Fruit fly (Drosophila melanogaster) whole organism, embryonic: Measurements from ENCODE around the gene CG33791.

Experiments
- B-H1 ChIP-seq: fragments of 200-800 bp; sonication (Bioruptor generic); IDR thresholded peaks from 3 replicates; pipeline ENCODE4 v1.3.6; 2022; ENCODE audit warnings: missing biosample characterization, missing genetic modification characterization
- CG11560 ChIP-seq: fragments of 200-800 bp; sonication (Bioruptor generic); IDR thresholded peaks from 3 replicates; pipeline ENCODE4 v1.3.6; 2022; ENCODE audit warnings: missing biosample characterization, missing genetic modification characterization
- CG12744 ChIP-seq: fragments of 200-800 bp; sonication (Bioruptor generic); optimal IDR thresholded peaks from 2 replicates; lab custom pipeline; 2016; ENCODE audit warnings: missing biosample characterization, missing genetic modification characterization
- CG12769 ChIP-seq: fragments of 200-800 bp; sonication (Bioruptor generic); optimal IDR thresholded peaks from 2 replicates; lab custom pipeline; 2019; ENCODE audit warnings: missing biosample characterization, mild to moderate bottlenecking, missing genetic modification characterization, moderate library complexity
- CG14860 ChIP-seq: fragments of 200-800 bp; sonication (Bioruptor generic); IDR thresholded peaks from 3 replicates; pipeline ENCODE4 v1.3.6; 2022; ENCODE audit warnings: missing biosample characterization, missing genetic modification characterization; ENCODE audit not compliant: partially characterized antibody
- CG17361 ChIP-seq: fragments of 200-800 bp; sonication (Bioruptor generic); IDR thresholded peaks from 3 replicates; pipeline ENCODE4 v1.3.6; 2022; ENCODE audit warnings: missing biosample characterization, missing genetic modification characterization
- CG18619 ChIP-seq: fragments of 200-800 bp; sonication (Bioruptor generic); optimal IDR thresholded peaks from 3 replicates; lab custom pipeline; 2017; ENCODE audit warnings: missing biosample characterization, mild to moderate bottlenecking, missing genetic modification characterization
- CG31365 ChIP-seq: fragments of 200-800 bp; sonication (Bioruptor generic); optimal IDR thresholded peaks from 2 replicates; lab custom pipeline; 2018; ENCODE audit warnings: missing biosample characterization, mild to moderate bottlenecking, missing genetic modification characterization
- CG3726 ChIP-seq: fragments of 200-800 bp; sonication (Bioruptor generic); IDR thresholded peaks from 3 replicates; pipeline ENCODE4, ENCODE4 v1.3.6; 2022; ENCODE audit warnings: missing biosample characterization, missing genetic modification characterization
- CG3847 ChIP-seq: fragments of 200-800 bp; sonication (Bioruptor generic); IDR thresholded peaks from 2 replicates; pipeline ENCODE4 v1.3.6; 2022; ENCODE audit warnings: missing biosample characterization, missing genetic modification characterization
- CG43689 ChIP-seq: fragments of 200-800 bp; sonication (Bioruptor generic); IDR thresholded peaks from 2 replicates; pipeline ENCODE4 v1.3.6; 2022; ENCODE audit warnings: missing biosample characterization, missing genetic modification characterization
- CG8290 ChIP-seq, 3 experiments: fragments of 200-800 bp; sonication (Bioruptor generic); optimal IDR thresholded peaks; 2 replicates each; lab custom pipeline; 2016 to 2019; ENCODE audit warnings: missing biosample characterization in 3 of 3, missing genetic modification characterization in 3 of 3, mild to moderate bottlenecking in 2 of 3, moderate library complexity in 1 of 3
- CG8765 ChIP-seq: fragments of 200-800 bp; sonication (Bioruptor generic); IDR thresholded peaks from 2 replicates; pipeline ENCODE4 v1.3.6; 2022; ENCODE audit warnings: missing biosample characterization, missing genetic modification characterization
- CG9727 ChIP-seq: fragments of 200-800 bp; sonication (Bioruptor generic); optimal IDR thresholded peaks from 3 replicates; lab custom pipeline; 2017; ENCODE audit warnings: missing biosample characterization, mild to moderate bottlenecking, missing genetic modification characterization
- CoRest ChIP-seq: fragments of 200-800 bp; sonication (Bioruptor generic); optimal IDR thresholded peaks from 3 replicates; lab custom pipeline; 2018; ENCODE audit warnings: missing biosample characterization, mild to moderate bottlenecking, missing genetic modification characterization, moderate library complexity
- D19A ChIP-seq: fragments of 200-800 bp; optimal IDR thresholded peaks from 3 replicates; lab custom pipeline; 2019; ENCODE audit warnings: missing biosample characterization, mild to moderate bottlenecking, missing genetic modification characterization, moderate library complexity
- Dref ChIP-seq: fragments of 200-800 bp; sonication (Bioruptor generic); IDR thresholded peaks from 2 replicates; pipeline ENCODE4 v1.3.6; 2022; ENCODE audit warnings: missing biosample characterization, missing genetic modification characterization
- Gug ChIP-seq: fragments of 200-800 bp; sonication (Bioruptor generic); IDR thresholded peaks from 4 replicates; pipeline ENCODE4 v1.3.6; 2022; ENCODE audit warnings: missing biosample characterization, missing genetic modification characterization
- HmgD ChIP-seq: fragments of 200-800 bp; sonication (Bioruptor generic); optimal IDR thresholded peaks from 3 replicates; lab custom pipeline; 2016; ENCODE audit warnings: missing biosample characterization, missing genetic modification characterization
- Hmx ChIP-seq: fragments of 200-800 bp; sonication (Bioruptor generic); optimal IDR thresholded peaks from 2 replicates; lab custom pipeline; 2016; ENCODE audit warnings: missing biosample characterization, missing genetic modification characterization
- Hr39 ChIP-seq: fragments of >200 bp; optimal IDR thresholded peaks from 2 replicates; lab custom pipeline; 2017
- Oaz ChIP-seq: fragments of 200-800 bp; sonication (Bioruptor generic); IDR thresholded peaks from 2 replicates; pipeline ENCODE4 v1.3.6; 2022; ENCODE audit warnings: missing biosample characterization, missing genetic modification characterization
- PHDP ChIP-seq: fragments of 200-800 bp; sonication (Bioruptor generic); optimal IDR thresholded peaks from 3 replicates; lab custom pipeline; 2018; ENCODE audit warnings: missing biosample characterization, mild to moderate bottlenecking, missing genetic modification characterization, moderate library complexity
- Ravus ChIP-seq: fragments of 200-800 bp; sonication (Bioruptor generic); IDR thresholded peaks from 2 replicates; pipeline ENCODE4 v1.3.6; 2022; ENCODE audit warnings: missing biosample characterization, missing genetic modification characterization
- Sin3A ChIP-seq: fragments of >200 bp; optimal IDR thresholded peaks from 2 replicates; lab custom pipeline; 2018
- Sox100B ChIP-seq: fragments of 200-800 bp; sonication (Bioruptor generic); optimal IDR thresholded peaks from 3 replicates; lab custom pipeline; 2018; ENCODE audit warnings: missing biosample characterization, mild to moderate bottlenecking, missing genetic modification characterization
- Sry-δ ChIP-seq: fragments of 200-800 bp; sonication (Bioruptor generic); optimal IDR thresholded peaks from 2 replicates; lab custom pipeline; 2016; ENCODE audit warnings: missing biosample characterization, missing genetic modification characterization
- ab ChIP-seq: fragments of 200-800 bp; sonication (Bioruptor generic); optimal IDR thresholded peaks from 2 replicates; lab custom pipeline; 2016; ENCODE audit warnings: missing biosample characterization, missing genetic modification characterization
- bab2 ChIP-seq: fragments of 200-800 bp; sonication (Bioruptor generic); optimal IDR thresholded peaks from 2 replicates; lab custom pipeline; 2016; ENCODE audit warnings: missing biosample characterization, missing genetic modification characterization
- caup ChIP-seq: fragments of 200-800 bp; sonication (Bioruptor generic); optimal IDR thresholded peaks from 3 replicates; lab custom pipeline; 2017; ENCODE audit warnings: missing biosample characterization, mild to moderate bottlenecking, missing genetic modification characterization, moderate library complexity; ENCODE audit not compliant: severe bottlenecking
- cwo ChIP-seq: fragments of 200-800 bp; sonication (Bioruptor generic); optimal IDR thresholded peaks from 3 replicates; lab custom pipeline; 2017; ENCODE audit warnings: missing biosample characterization, missing genetic modification characterization, mild to moderate bottlenecking, moderate library complexity, missing genetic modification reagents
- dpn ChIP-seq, 2 experiments: fragments of 200-800 bp; sonication (Bioruptor generic); optimal IDR thresholded peaks; 3 replicates each; lab custom pipeline; 2016; ENCODE audit warnings: missing biosample characterization in 2 of 2, missing genetic modification characterization in 2 of 2
- fd102C ChIP-seq: fragments of 200-800 bp; sonication (Bioruptor generic); optimal IDR thresholded peaks from 2 replicates; lab custom pipeline; 2018; ENCODE audit warnings: missing biosample characterization, mild to moderate bottlenecking, missing genetic modification characterization, moderate library complexity
- gfzf ChIP-seq: fragments of 200-800 bp; sonication (Bioruptor generic); optimal IDR thresholded peaks from 2 replicates; lab custom pipeline; 2016; ENCODE audit warnings: missing biosample characterization, mild to moderate bottlenecking, missing genetic modification characterization, moderate library complexity
- hbn ChIP-seq: fragments of 200-800 bp; sonication (Bioruptor generic); IDR thresholded peaks from 2 replicates; pipeline ENCODE4 v1.3.6; 2022; ENCODE audit warnings: missing biosample characterization, missing genetic modification characterization; ENCODE audit not compliant: partially characterized antibody
- jigr1 ChIP-seq: fragments of 200-800 bp; sonication (Bioruptor generic); IDR thresholded peaks from 3 replicates; pipeline ENCODE4 v1.3.6; 2022; ENCODE audit warnings: missing biosample characterization, missing genetic modification characterization
- kah ChIP-seq: fragments of 200-800 bp; sonication (Bioruptor generic); optimal IDR thresholded peaks from 2 replicates; lab custom pipeline; 2018; ENCODE audit warnings: missing biosample characterization, mild to moderate bottlenecking, missing genetic modification characterization
- lbe ChIP-seq: fragments of 200-800 bp; sonication (Bioruptor generic); optimal IDR thresholded peaks from 2 replicates; lab custom pipeline; 2016; ENCODE audit warnings: missing biosample characterization, mild to moderate bottlenecking, missing genetic modification characterization
- oc ChIP-seq: fragments of 200-800 bp; sonication (Bioruptor generic); optimal IDR thresholded peaks from 2 replicates; lab custom pipeline; 2018; ENCODE audit warnings: missing biosample characterization, mild to moderate bottlenecking, missing genetic modification characterization, moderate library complexity
- odd ChIP-seq: fragments of 200-800 bp; sonication (Bioruptor generic); optimal IDR thresholded peaks from 2 replicates; lab custom pipeline; 2017; ENCODE audit warnings: missing biosample characterization, mild to moderate bottlenecking, missing genetic modification characterization
- sc ChIP-seq, 3 experiments: fragments of >200 bp in 2 of 3; fragments of 200-800 bp in 1 of 3; sonication (Bioruptor generic) in 1 of 3; optimal IDR thresholded peaks; 2 replicates in 2 of 3; 3 replicates in 1 of 3; lab custom pipeline; 2017; ENCODE audit warnings: mild to moderate bottlenecking in 1 of 3, missing biosample characterization in 1 of 3, missing genetic modification characterization in 1 of 3, missing genetic modification reagents in 1 of 3
- sim ChIP-seq: fragments of 200-800 bp; sonication (Bioruptor generic); IDR thresholded peaks from 2 replicates; pipeline ENCODE4 v1.3.6; 2022; ENCODE audit warnings: missing biosample characterization, missing genetic modification characterization
- sima ChIP-seq: fragments of 200-800 bp; sonication (Bioruptor generic); optimal IDR thresholded peaks from 2 replicates; lab custom pipeline; 2016; ENCODE audit warnings: missing biosample characterization, missing genetic modification characterization
- sisA ChIP-seq: fragments of 200-800 bp; sonication (Bioruptor generic); IDR thresholded peaks from 2 replicates; pipeline ENCODE4 v1.3.6; 2022; ENCODE audit warnings: missing biosample characterization, missing genetic modification characterization
- slou ChIP-seq: fragments of 200-800 bp; sonication (Bioruptor generic); optimal IDR thresholded peaks from 3 replicates; lab custom pipeline; 2016; ENCODE audit warnings: missing biosample characterization, missing genetic modification characterization
- sna ChIP-seq: fragments of 200-800 bp; sonication (Bioruptor generic); IDR thresholded peaks from 2 replicates; pipeline ENCODE4 v1.3.6; 2022; ENCODE audit warnings: missing biosample characterization, missing genetic modification characterization; ENCODE audit not compliant: partially characterized antibody
- tin ChIP-seq: fragments of 200-800 bp; sonication (Bioruptor generic); optimal IDR thresholded peaks from 3 replicates; lab custom pipeline; 2016; ENCODE audit warnings: missing biosample characterization, missing genetic modification characterization
- tll ChIP-seq, 2 experiments: fragments of 200-800 bp in 1 of 2; fragments of >200 bp in 1 of 2; sonication (Bioruptor generic) in 1 of 2; optimal IDR thresholded peaks; 2 replicates each; lab custom pipeline; 2017 to 2019; ENCODE audit warnings: missing biosample characterization in 2 of 2, missing genetic modification characterization in 2 of 2, mild to moderate bottlenecking in 1 of 2, moderate library complexity in 1 of 2
- z ChIP-seq: fragments of 200-800 bp; sonication (Bioruptor generic); IDR thresholded peaks from 3 replicates; pipeline ENCODE4 v1.3.6; 2022; ENCODE audit warnings: missing biosample characterization, missing genetic modification characterization
- zfh2 ChIP-seq: fragments of 200-800 bp; sonication (Bioruptor generic); optimal IDR thresholded peaks from 2 replicates; lab custom pipeline; 2016; ENCODE audit warnings: missing biosample characterization, missing genetic modification characterization

The CG33791 gene

DNA sequence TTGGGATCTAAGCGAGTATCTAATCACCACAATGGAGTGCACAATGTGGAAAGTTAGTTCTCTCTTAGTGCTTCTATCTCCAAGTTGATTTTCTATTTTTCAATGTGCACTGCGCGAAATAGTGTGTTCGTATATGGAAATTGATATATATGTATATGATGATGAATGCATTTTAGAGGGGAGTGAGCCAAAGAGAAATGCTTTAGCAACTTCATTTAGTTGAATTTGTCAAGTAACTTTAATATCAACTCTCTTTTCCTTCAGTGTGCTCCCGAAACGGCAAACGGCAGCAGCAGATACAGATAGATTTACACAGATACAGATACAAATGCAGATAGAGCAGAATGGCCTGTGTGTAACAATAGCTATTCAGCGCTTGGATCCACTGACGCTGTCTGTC lies 18.8 kb upstream of the CG33791 start (continued):
- no peak for TF ChIP-seq Hmx
- TF ChIP-seq Hr39 (lab: Kevin White, UChicago), result no peak
- no peak for TF ChIP-seq Sox100B (GFP tag; lab: Kevin White, UChicago)
- TF ChIP-seq Dref (GFP tag; lab: Robert Waterston, UW), result no peak
- peak; percentile 55; the same call in 1 of the 3 replicates for TF ChIP-seq CG3726 (GFP tag; lab: Robert Waterston, UW)
- TF ChIP-seq sima (GFP tag; lab: Kevin White, UChicago), result no peak
- TF ChIP-seq slou (GFP tag; lab: Kevin White, UChicago), result no peak
- TF ChIP-seq jigr1, result no peak
- peak; percentile 70 for TF ChIP-seq CG12769
- no peak for TF ChIP-seq tll (GFP tag; optimal IDR thresholded peaks at IDR 0.05; lab: Kevin White, UChicago)
- TF ChIP-seq oc (tag; lab: Kevin White, UChicago), result peak; percentile 59
- no peak for TF ChIP-seq zfh2
- TF ChIP-seq HmgD, result no peak
- peak; percentile 38 for TF ChIP-seq CG18619 (GFP tag; lab: Kevin White, UChicago)
- TF ChIP-seq Sry-δ (GFP tag; lab: Kevin White, UChicago), result no peak
- no peak for TF ChIP-seq hbn (GFP tag; lab: Robert Waterston, UW)
- peak; percentile 25 for TF ChIP-seq odd (GFP tag; lab: Kevin White, UChicago)
- TF ChIP-seq sna, result no peak
- no peak for TF ChIP-seq CG11560 (tag; lab: Robert Waterston, UW)
- no peak for TF ChIP-seq CG14860 (GFP tag; lab: Robert Waterston, UW)
- no peak for TF ChIP-seq gfzf (GFP tag; lab: Kevin White, UChicago)
- TF ChIP-seq tin (GFP tag; lab: Kevin White, UChicago), result no peak
- peak; percentile 40; the same call in 1 of the 2 replicates for TF ChIP-seq CG3847 (GFP tag; lab: Robert Waterston, UW)
- no peak for TF ChIP-seq fd102C (GFP tag; lab: Kevin White, UChicago)
- no peak for TF ChIP-seq Ravus (GFP tag; lab: Robert Waterston, UW)
- peak; percentile 48 for TF ChIP-seq CG12744 (GFP tag; lab: Kevin White, UChicago)
- no peak for TF ChIP-seq caup (GFP tag; lab: Kevin White, UChicago)
- TF ChIP-seq CG17361 (GFP tag; lab: Robert Waterston, UW), result peak; percentile 50; the same call in 1 of the 3 replicates
- no peak; the same call in 1 of the 2 replicates for TF ChIP-seq CG8765
- peak; percentile 62 for TF ChIP-seq PHDP (tag; lab: Kevin White, UChicago)
- TF ChIP-seq CG8290 (GFP tag; optimal IDR thresholded peaks at IDR 0.05; lab: Kevin White, UChicago), result no peak
- peak in 1 of 2 experiments; percentile 75 for TF ChIP-seq CG8290 (tag; optimal IDR thresholded peaks at IDR 0.05; lab: Kevin White, UChicago)
- TF ChIP-seq ab (GFP tag; lab: Kevin White, UChicago), result no peak
- peak; percentile 30; the same call in 1 of the 2 replicates for TF ChIP-seq sisA (GFP tag; lab: Robert Waterston, UW)
- no peak for TF ChIP-seq CG31365 (tag; lab: Kevin White, UChicago)
- peak; percentile 24 for TF ChIP-seq cwo (GFP tag; lab: Kevin White, UChicago)
- TF ChIP-seq CoRest (tag; lab: Kevin White, UChicago), result peak; percentile 60
- no peak for TF ChIP-seq sc (optimal IDR thresholded peaks at IDR 0.05; lab: Kevin White, UChicago)
- peak; percentile 67 for TF ChIP-seq sc (GFP tag; optimal IDR thresholded peaks at IDR 0.05; lab: Kevin White, UChicago)
- peak; percentile 70; the same call in 1 of the 2 replicates for TF ChIP-seq sim (GFP tag; lab: Robert Waterston, UW)
- TF ChIP-seq z, result 0 out of 3 replicates have a peak, but pooled peaks have one; percentile 19
- peak; percentile 69 for TF ChIP-seq bab2
- no peak for TF ChIP-seq kah (GFP tag; lab: Kevin White, UChicago)
- peak in 1 of 2 experiments; percentile 71 for TF ChIP-seq dpn (GFP tag; optimal IDR thresholded peaks at IDR 0.05; lab: Kevin White, UChicago)
- TF ChIP-seq D19A, result no peak
- peak; percentile 36; the same call in 2 of the 3 replicates for TF ChIP-seq B-H1 (GFP tag; lab: Robert Waterston, UW)
- TF ChIP-seq CG43689 (GFP tag; lab: Robert Waterston, UW), result 0 out of 2 replicates have a peak, but pooled peaks have one; percentile 50
- no peak for TF ChIP-seq lbe (GFP tag; lab: Kevin White, UChicago)
- TF ChIP-seq Oaz, result no peak
- TF ChIP-seq Gug, result peak; percentile 44; the same call in 2 of the 4 replicates
- no peak for TF ChIP-seq Sin3A (lab: Kevin White, UChicago)
- TF ChIP-seq CG9727 (GFP tag; lab: Kevin White, UChicago), result peak; percentile 58
